Worm (Caenorhabditis elegans): ENCODE results near the gene srbc-49.

- TF ChIP-seq jun-1 (tag; optimal IDR thresholded peaks at IDR 0.05): no peak
- no peak for TF ChIP-seq fkh-10 (GFP tag; optimal IDR thresholded peaks at IDR 0.05)
- TF ChIP-seq ctbp-1 (GFP tag; IDR thresholded peaks at IDR 0.05): no peak
- TF ChIP-seq pqm-1 (tag; optimal IDR thresholded peaks at IDR 0.05): no peak
- no peak for TF ChIP-seq ztf-7 (tag; optimal IDR thresholded peaks at IDR 0.05)
- TF ChIP-seq spr-3 (GFP tag; optimal IDR thresholded peaks at IDR 0.05): no peak
- TF ChIP-seq pha-4 (GFP tag; IDR thresholded peaks at IDR 0.05): no peak
- no peak for TF ChIP-seq pha-4 (tag; optimal IDR thresholded peaks at IDR 0.05)
- TF ChIP-seq nhr-28 (tag; optimal IDR thresholded peaks at IDR 0.05): no peak
Measured at ce11 chrV:15862599-15862998, 41.1 kb downstream of the srbc-49 start, which contains the start of gene srz-12.
